Worm (Caenorhabditis elegans) whole organism, L4/young adult: ENCODE measurements around the gene ndua-1.

Source experiments
- W03F9.2 ChIP-seq: fragments of 150-350 bp; optimal IDR thresholded peaks from 2 replicates; lab custom pipeline; 2014; ENCODE audit warnings: missing biosample characterization, missing genetic modification characterization
- dao-5 ChIP-seq: sonication (generic microtip); optimal IDR thresholded peaks from 2 replicates; lab custom pipeline; 2016; ENCODE audit warnings: missing genotype, missing genetic modification characterization, moderate library complexity, missing compliant biosample characterization
- him-1 ChIP-seq: sonication (generic microtip); optimal IDR thresholded peaks from 2 replicates; lab custom pipeline; 2016; ENCODE audit warnings: missing genotype, missing genetic modification reagents, missing genetic modification characterization, missing compliant biosample characterization

- no peak for TF ChIP-seq W03F9.2 (tag; lab: Kevin White, UChicago)
- TF ChIP-seq dao-5 = no peak
- no peak for TF ChIP-seq him-1 (tag; lab: Kevin White, UChicago)
These were observed 26.6 kb downstream of the ndua-1 start, which contains the start of the genes gcy-22 and grl-14 for ce11 chrV:20824962-20825609.
